Worm (Caenorhabditis elegans) whole organism, mixed stage, embryonic: ENCODE data around the gene sax-7.

ENCODE experiments used
- M03D4.4 ChIP-seq: sonication (generic microtip); optimal IDR thresholded peaks from 2 replicates; lab custom pipeline; 2017; ENCODE audit warnings: mild to moderate bottlenecking, missing genetic modification characterization, missing compliant biosample characterization
- bed-3 ChIP-seq: fragments of 200-800 bp; sonication (Bioruptor generic); optimal IDR thresholded peaks from 3 replicates; lab custom pipeline; 2018; ENCODE audit warnings: mild to moderate bottlenecking, missing genetic modification characterization, moderate library complexity, missing compliant biosample characterization
- blmp-1 ChIP-seq: fragments of 150-350 bp; optimal IDR thresholded peaks from 2 replicates; lab custom pipeline; 2014; ENCODE audit warnings: missing biosample characterization, missing genetic modification characterization
- ceh-43 ChIP-seq: fragments of 200-800 bp; sonication (Bioruptor generic); optimal IDR thresholded peaks from 2 replicates; lab custom pipeline; 2018; ENCODE audit warnings: mild to moderate bottlenecking, missing genetic modification characterization, moderate library complexity, missing compliant biosample characterization
- ceh-83 ChIP-seq: fragments of 200-800 bp; sonication (Bioruptor generic); optimal IDR thresholded peaks from 2 replicates; lab custom pipeline; 2018; ENCODE audit warnings: mild to moderate bottlenecking, missing genetic modification characterization, missing compliant biosample characterization
- ces-1 ChIP-seq: fragments of 150-350 bp; optimal IDR thresholded peaks from 2 replicates; lab custom pipeline; 2014; ENCODE audit warnings: missing biosample characterization, missing genetic modification reagents, missing genetic modification characterization
- cnd-1 ChIP-seq: fragments of 200-800 bp; sonication (Bioruptor generic); optimal IDR thresholded peaks from 2 replicates; lab custom pipeline; 2018; ENCODE audit warnings: mild to moderate bottlenecking, missing genetic modification characterization, missing compliant biosample characterization
- drap-1 ChIP-seq: fragments of 200-800 bp; sonication (Bioruptor generic); optimal IDR thresholded peaks from 3 replicates; lab custom pipeline; 2018; ENCODE audit warnings: mild to moderate bottlenecking, missing genetic modification characterization, missing compliant biosample characterization
- elt-1 ChIP-seq: sonication (generic microtip); optimal IDR thresholded peaks from 2 replicates; lab custom pipeline; 2017; ENCODE audit warnings: missing genetic modification characterization, mild to moderate bottlenecking, missing compliant biosample characterization, antibody characterized with exemption, moderate library complexity, borderline replicate concordance; ENCODE audit not compliant: insufficient read depth
- elt-3 ChIP-seq: fragments of 150-350 bp; optimal IDR thresholded peaks from 2 replicates; lab custom pipeline; 2014; ENCODE audit warnings: missing biosample characterization, missing genetic modification characterization
- flh-1 ChIP-seq: fragments of 200-800 bp; sonication (Bioruptor generic); optimal IDR thresholded peaks from 2 replicates; lab custom pipeline; 2018; ENCODE audit warnings: mild to moderate bottlenecking, missing genetic modification characterization, moderate library complexity, missing compliant biosample characterization
- ham-2 ChIP-seq: fragments of 200-800 bp; sonication (Bioruptor generic); optimal IDR thresholded peaks from 2 replicates; lab custom pipeline; 2018; ENCODE audit warnings: mild to moderate bottlenecking, missing genetic modification characterization, missing compliant biosample characterization
- hlh-1 ChIP-seq: fragments of 150-350 bp; optimal IDR thresholded peaks from 2 replicates; lab custom pipeline; 2014; ENCODE audit warnings: missing biosample characterization, missing genetic modification reagents, missing genetic modification characterization
- lin-13 ChIP-seq: fragments of 150-350 bp; optimal IDR thresholded peaks from 2 replicates; lab custom pipeline; 2014; ENCODE audit warnings: missing biosample characterization, missing genetic modification characterization
- lin-32 ChIP-seq: fragments of 200-800 bp; sonication (Bioruptor generic); optimal IDR thresholded peaks from 2 replicates; lab custom pipeline; 2018; ENCODE audit warnings: mild to moderate bottlenecking, missing genetic modification characterization, missing compliant biosample characterization
- lsy-2 ChIP-seq: fragments of 150-350 bp; optimal IDR thresholded peaks from 2 replicates; lab custom pipeline; 2014; ENCODE audit warnings: missing biosample characterization, missing genetic modification characterization
- mab-5 ChIP-seq: fragments of 150-350 bp; optimal IDR thresholded peaks from 2 replicates; lab custom pipeline; 2014; ENCODE audit warnings: missing biosample characterization, missing genetic modification characterization
- mep-1 ChIP-seq: fragments of 150-350 bp; optimal IDR thresholded peaks from 2 replicates; lab custom pipeline; 2017; ENCODE audit warnings: missing biosample characterization, missing genetic modification reagents, missing genetic modification characterization, inconsistent platforms
- mls-2 ChIP-seq: sonication (generic microtip); optimal IDR thresholded peaks from 2 replicates; lab custom pipeline; 2016; ENCODE audit warnings: mild to moderate bottlenecking, missing genetic modification characterization, moderate library complexity, missing compliant biosample characterization
- nhr-12 ChIP-seq: fragments of 150-350 bp; optimal IDR thresholded peaks from 2 replicates; lab custom pipeline; 2014; ENCODE audit warnings: missing biosample characterization, missing genetic modification characterization
- nhr-2 ChIP-seq: fragments of 150-350 bp; optimal IDR thresholded peaks from 2 replicates; lab custom pipeline; 2014; ENCODE audit warnings: missing biosample characterization, missing genetic modification characterization
- nhr-237 ChIP-seq: fragments of 150-350 bp; optimal IDR thresholded peaks from 2 replicates; lab custom pipeline; 2014; ENCODE audit warnings: missing biosample characterization, missing genetic modification characterization
- nhr-28 ChIP-seq: fragments of 150-350 bp; optimal IDR thresholded peaks from 2 replicates; lab custom pipeline; 2014; ENCODE audit warnings: missing biosample characterization, missing genetic modification characterization
- nhr-76 ChIP-seq: sonication (generic microtip); optimal IDR thresholded peaks from 2 replicates; lab custom pipeline; 2017; ENCODE audit warnings: missing biosample characterization, missing genetic modification characterization
- pha-4 ChIP-seq: fragments of 150-350 bp; optimal IDR thresholded peaks from 2 replicates; lab custom pipeline; 2018; ENCODE audit warnings: missing biosample characterization, missing genetic modification reagents, missing genetic modification characterization
- sem-2 ChIP-seq: fragments of 200-800 bp; sonication (Bioruptor generic); optimal IDR thresholded peaks from 2 replicates; lab custom pipeline; 2018; ENCODE audit warnings: mild to moderate bottlenecking, missing genetic modification characterization, missing compliant biosample characterization
- snpc-4 ChIP-seq: fragments of 150-350 bp; optimal IDR thresholded peaks from 2 replicates; lab custom pipeline; 2014; ENCODE audit warnings: missing biosample characterization, missing genetic modification characterization
- sptf-1 ChIP-seq: sonication (generic microtip); optimal IDR thresholded peaks from 2 replicates; lab custom pipeline; 2017; ENCODE audit warnings: mild to moderate bottlenecking, missing genetic modification characterization, moderate library complexity, missing compliant biosample characterization
- tbx-8 ChIP-seq: fragments of 200-800 bp; sonication (Bioruptor generic); optimal IDR thresholded peaks from 2 replicates; lab custom pipeline; 2018; ENCODE audit warnings: mild to moderate bottlenecking, missing genetic modification characterization, moderate library complexity, missing compliant biosample characterization
- unc-120 ChIP-seq: sonication (generic microtip); optimal IDR thresholded peaks from 2 replicates; lab custom pipeline; 2017; ENCODE audit warnings: missing genetic modification characterization, missing compliant biosample characterization; ENCODE audit not compliant: poor library complexity, severe bottlenecking
- unc-39 ChIP-seq: fragments of 150-350 bp; optimal IDR thresholded peaks from 2 replicates; lab custom pipeline; 2014; ENCODE audit warnings: missing biosample characterization, missing genetic modification characterization
- zip-8 ChIP-seq: fragments of 150-350 bp; optimal IDR thresholded peaks from 2 replicates; lab custom pipeline; 2014; ENCODE audit warnings: missing biosample characterization, missing genetic modification characterization
- ztf-11 ChIP-seq: fragments of 150-350 bp; optimal IDR thresholded peaks from 2 replicates; lab custom pipeline; 2014; ENCODE audit warnings: missing biosample characterization, missing genetic modification characterization

sax-7 gene

ce11 chrIV:8062359-8062758 is at the start of gene sax-7:
Gene sax-7 (plus strand): TSS chrIV:8062659.
- no peak for TF ChIP-seq M03D4.4 (tag; lab: Kevin White, UChicago)
- no peak for TF ChIP-seq nhr-12 (tag; lab: Kevin White, UChicago)
- TF ChIP-seq ces-1 = no peak
- TF ChIP-seq hlh-1 (tag; lab: Kevin White, UChicago) = no peak
- no peak for TF ChIP-seq mls-2
- no peak for TF ChIP-seq nhr-28 (tag; lab: Kevin White, UChicago)
- no peak for TF ChIP-seq unc-39 (tag; lab: Kevin White, UChicago)
- no peak for TF ChIP-seq pha-4
- TF ChIP-seq ceh-83 (GFP tag; lab: Kevin White, UChicago) = no peak
- TF ChIP-seq flh-1 (GFP tag; lab: Kevin White, UChicago) = no peak
- TF ChIP-seq nhr-76 (tag; lab: Kevin White, UChicago) = no peak
- TF ChIP-seq mab-5 = no peak
- TF ChIP-seq elt-1 = no peak
- no peak for TF ChIP-seq lin-13
- TF ChIP-seq ztf-11 = no peak
- TF ChIP-seq blmp-1 (tag; lab: Kevin White, UChicago) = no peak
- no peak for TF ChIP-seq elt-3
- TF ChIP-seq sem-2 = no peak
- TF ChIP-seq zip-8 (tag; lab: Kevin White, UChicago) = no peak
- TF ChIP-seq mep-1 (tag; lab: Kevin White, UChicago) = no peak

DNA sequence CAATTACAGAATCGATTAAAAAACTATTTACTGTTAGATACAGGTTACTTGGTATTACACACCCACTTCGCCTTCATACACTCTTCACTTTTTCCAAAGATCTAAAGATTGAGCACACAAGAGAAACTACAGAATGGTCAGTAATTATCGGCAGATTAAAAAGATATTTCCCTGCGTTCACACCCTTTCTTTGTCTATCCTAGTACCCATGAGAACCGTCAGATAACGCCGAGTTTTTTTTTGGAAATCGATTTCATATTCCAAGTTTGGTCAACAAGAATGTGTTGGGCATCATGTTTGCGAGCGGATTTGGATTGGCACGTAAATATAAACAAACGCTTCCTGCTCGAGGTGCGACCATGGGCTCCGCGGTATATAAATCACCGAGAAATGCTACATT is 48.6 kb upstream of the sax-7 start, which contains the start of gene C26B2.8:
TSS of gene C26B2.8 (plus strand) at position 301 of the 400 bp plus-strand sequence.
- TF ChIP-seq mep-1 (tag; lab: Kevin White, UChicago) (no peak), lsy-2 (tag; lab: Kevin White, UChicago) (no peak), tbx-8 (no peak), lin-32 (GFP tag; lab: Kevin White, UChicago) (no peak), nhr-28 (tag; lab: Kevin White, UChicago) (no peak), ztf-11 (no peak), elt-3 (no peak), flh-1 (GFP tag; lab: Kevin White, UChicago) (no peak), ham-2 (GFP tag; lab: Kevin White, UChicago) (no peak), hlh-1 (tag; lab: Kevin White, UChicago) (no peak), ces-1 (no peak), ceh-43 (GFP tag; lab: Kevin White, UChicago) (no peak), nhr-2 (no peak), lin-13 (no peak)

DNA sequence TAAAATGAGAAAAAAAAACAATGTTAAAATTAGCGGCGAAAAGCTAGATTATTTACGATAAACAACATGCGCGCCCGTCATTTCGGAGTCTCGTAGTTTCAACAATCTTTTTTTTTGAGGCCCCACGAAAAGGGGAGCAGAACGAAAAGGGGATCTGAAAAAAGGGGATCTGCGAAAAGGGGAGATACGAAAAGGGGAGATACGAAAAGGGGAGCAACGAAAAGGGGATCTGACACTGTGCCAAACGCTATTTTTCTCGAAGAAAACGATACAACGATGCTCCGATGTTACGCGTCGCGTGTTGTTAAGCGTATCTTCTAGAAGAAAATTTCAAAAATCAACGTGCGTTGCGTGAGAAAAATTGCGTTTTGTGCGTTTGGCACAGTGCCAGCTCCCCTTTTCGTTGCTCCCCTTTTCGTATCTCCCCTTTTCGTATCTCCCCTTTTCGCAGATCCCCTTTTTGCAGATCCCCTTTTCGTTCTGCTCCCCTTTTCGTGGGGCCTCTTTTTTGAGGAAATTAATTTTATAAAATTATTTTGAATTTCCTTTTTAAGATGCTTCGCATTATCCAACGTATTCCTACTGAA is 46.6 kb upstream of the sax-7 start, which contains the start of gene C26B2.7:
TSS of gene C26B2.7 (plus strand) at position 549 of the 587 bp plus-strand sequence.
- peak; percentile 34 for TF ChIP-seq mls-2
- peak; percentile 41 for TF ChIP-seq lsy-2 (tag; lab: Kevin White, UChicago)
- TF ChIP-seq bed-3 (GFP tag; lab: Kevin White, UChicago) = peak; percentile 3
- TF ChIP-seq M03D4.4 (tag; lab: Kevin White, UChicago) = peak; percentile 35
- TF ChIP-seq lin-32 (GFP tag; lab: Kevin White, UChicago) = peak; percentile 22
- TF ChIP-seq unc-120 (tag; lab: Kevin White, UChicago) = peak; percentile 18
- TF ChIP-seq mep-1 (tag; lab: Kevin White, UChicago) = peak; percentile 20
- TF ChIP-seq ham-2 (GFP tag; lab: Kevin White, UChicago) = peak; percentile 31
- TF ChIP-seq drap-1 = peak; percentile 11
- TF ChIP-seq sptf-1 (tag; lab: Kevin White, UChicago) = peak; percentile 79
- peak; percentile 70 for TF ChIP-seq ces-1
- TF ChIP-seq, all 35 proteins: peak for 11; not testable (repeated sequence) for 24

ce11 chrIV:8016694-8017093 is 45.8 kb upstream of the sax-7 start, which contains the start of gene elpc-4:
Gene elpc-4 (plus strand): TSS chrIV:8016994.
- no peak for TF ChIP-seq snpc-4
- no peak for TF ChIP-seq nhr-237 (tag; lab: Kevin White, UChicago)
- no peak for TF ChIP-seq ceh-83 (GFP tag; lab: Kevin White, UChicago)
- TF ChIP-seq mab-5 = no peak
- TF ChIP-seq hlh-1 (tag; lab: Kevin White, UChicago) = no peak
- TF ChIP-seq nhr-12 (tag; lab: Kevin White, UChicago) = no peak
- no peak for TF ChIP-seq unc-120 (tag; lab: Kevin White, UChicago)
- TF ChIP-seq ceh-43 (GFP tag; lab: Kevin White, UChicago) = no peak
- TF ChIP-seq bed-3 (GFP tag; lab: Kevin White, UChicago) = no peak
- no peak for TF ChIP-seq nhr-76 (tag; lab: Kevin White, UChicago)
- no peak for TF ChIP-seq cnd-1 (tag; lab: Kevin White, UChicago)
- no peak for TF ChIP-seq pha-4
- no peak for TF ChIP-seq mep-1 (tag; lab: Kevin White, UChicago)
- TF ChIP-seq lsy-2 (tag; lab: Kevin White, UChicago) = no peak
- no peak for TF ChIP-seq M03D4.4 (tag; lab: Kevin White, UChicago)
- TF ChIP-seq lin-32 (GFP tag; lab: Kevin White, UChicago) = no peak
- TF ChIP-seq, all 35 proteins: peak for 0
